Worm (Caenorhabditis elegans): Measurements from ENCODE around the gene oxy-4.

oxy-4 gene

ce11 chrIII:5137685-5138084 lies 20.9 kb downstream of the oxy-4 start:
- TF ChIP-seq sea-2 (GFP tag; IDR thresholded peaks at IDR 0.05) = no peak

ce11 chrIII:5137099-5137498 lies 21.5 kb downstream of the oxy-4 start:
- TF ChIP-seq ets-4 (GFP tag; optimal IDR thresholded peaks at IDR 0.05) (no peak), ztf-25 (GFP tag; IDR thresholded peaks at IDR 0.05) (no peak), nhr-80 (tag; optimal IDR thresholded peaks at IDR 0.05) (peak; percentile 60), rec-8 (tag; optimal IDR thresholded peaks at IDR 0.05) (no peak), F57C9.4 (tag; optimal IDR thresholded peaks at IDR 0.05) (no peak), chd-7 (tag; optimal IDR thresholded peaks at IDR 0.05) (no peak), ama-1 (optimal IDR thresholded peaks at IDR 0.05) (no peak), ama-1 (GFP tag; optimal IDR thresholded peaks at IDR 0.05) (peak in 1 of 2 experiments; percentile 35), bed-1 (GFP tag; IDR thresholded peaks at IDR 0.05) (no peak), attf-6 (GFP tag; IDR thresholded peaks at IDR 0.05) (no peak), ccch-3 (GFP tag; optimal IDR thresholded peaks at IDR 0.05) (no peak), tlf-1 (GFP tag; optimal IDR thresholded peaks at IDR 0.05) (no peak), B0261.1 (tag; optimal IDR thresholded peaks at IDR 0.05) (no peak)

ce11 chrIII:5136033-5136597 lies 22.5 kb downstream of the oxy-4 start, which contains the start of gene tbx-2:
TSS of gene tbx-2 (minus strand) at chrIII:5136296.
- no peak for TF ChIP-seq nfya-1 (tag; optimal IDR thresholded peaks at IDR 0.05; ENCODE audit: borderline replicate concordance, insufficient read depth)
- TF ChIP-seq zfh-2 (GFP tag; conservative IDR thresholded peaks at IDR 0.05) = peak; percentile 64
- TF ChIP-seq nhr-80 (tag; optimal IDR thresholded peaks at IDR 0.05) = peak; percentile 45
- TF ChIP-seq efl-1 (GFP tag; optimal IDR thresholded peaks at IDR 0.05) = no peak
- 0 out of 2 replicates have a peak, but pooled peaks have one; percentile 32 for TF ChIP-seq egrh-3 (GFP tag; IDR thresholded peaks at IDR 0.05)
- no peak for TF ChIP-seq hlh-12 (tag; optimal IDR thresholded peaks at IDR 0.05)
- no peak for TF ChIP-seq snpc-1.3 (tag; optimal IDR thresholded peaks at IDR 0.05; ENCODE audit: insufficient read depth)
- no peak for TF ChIP-seq hrde-1 (tag; optimal IDR thresholded peaks at IDR 0.05; ENCODE audit: borderline replicate concordance)
- no peak for TF ChIP-seq mel-28 (tag; optimal IDR thresholded peaks at IDR 0.05; ENCODE audit: borderline replicate concordance)
- no peak for TF ChIP-seq nfya-2 (GFP tag; IDR thresholded peaks at IDR 0.05)
- TF ChIP-seq tlf-1 (GFP tag; optimal IDR thresholded peaks at IDR 0.05) = no peak
- no peak for TF ChIP-seq atf-7 (tag; optimal IDR thresholded peaks at IDR 0.05)
- no peak for TF ChIP-seq K11D2.4 (GFP tag; IDR thresholded peaks at IDR 0.05)
- TF ChIP-seq zim-3 (tag; optimal IDR thresholded peaks at IDR 0.05) = no peak
- peak; percentile 81; the same call in 1 of the 2 replicates for TF ChIP-seq nfyb-1 (GFP tag; IDR thresholded peaks at IDR 0.05)
- no peak for TF ChIP-seq cebp-1 (GFP tag; IDR thresholded peaks at IDR 0.05)
- peak; percentile 1 for TF ChIP-seq cebp-1 (tag; optimal IDR thresholded peaks at IDR 0.05)
- no peak for TF ChIP-seq T26A5.8 (tag; optimal IDR thresholded peaks at IDR 0.05)
- TF ChIP-seq dox-1 (GFP tag; IDR thresholded peaks at IDR 0.05) = peak; percentile 45
- no peak for TF ChIP-seq ceh-100 (GFP tag; IDR thresholded peaks at IDR 0.05)

- TF ChIP-seq hmg-1.2 (GFP tag; IDR thresholded peaks at IDR 0.05) = no peak
- peak; percentile 47 for TF ChIP-seq him-1 (tag; optimal IDR thresholded peaks at IDR 0.05)
Observed at ce11 chrIII:5134506-5134905, 24.1 kb downstream of the oxy-4 start.

Measured in whole organism, young adult.